Worm (Caenorhabditis elegans): ENCODE results near the gene F31F4.17.

ce11 chrV:634855-635254 is 25.3 kb downstream of the F31F4.17 start, which contains the start of gene F48G7.10:
- TF ChIP-seq unc-86 (tag; optimal IDR thresholded peaks at IDR 0.05) (no peak), pha-4 (tag; optimal IDR thresholded peaks at IDR 0.05) (no peak), fkh-10 (GFP tag; optimal IDR thresholded peaks at IDR 0.05) (no peak), pat-9 (tag; optimal IDR thresholded peaks at IDR 0.05) (no peak)

Data from whole organism, late embryonic.